Fruit fly (Drosophila melanogaster) S2 (cell line): ENCODE data around the gene mthl12.

Experiments used
- CG8478 ChIP-seq: fragments of >200 bp; optimal IDR thresholded peaks from 2 replicates; lab custom pipeline; 2018
- CTCF ChIP-seq, 2 experiments: fragments of >200 bp; optimal IDR thresholded peaks; 2 replicates each; lab custom pipeline; 2018

The mthl12 gene

dm6 chr3R:13353373-13353772 is at the start of gene mthl12:
mthl12 (plus strand) TSS chr3R:13353673.
- TF ChIP-seq CG8478 (lab: Kevin White, UChicago) = no peak
- TF ChIP-seq CTCF (optimal IDR thresholded peaks at IDR 0.05; lab: Kevin White, UChicago) = no peak

- TF ChIP-seq CG8478 (lab: Kevin White, UChicago) = no peak
- TF ChIP-seq CTCF (optimal IDR thresholded peaks at IDR 0.05; lab: Kevin White, UChicago) = no peak
Measured at dm6 chr3R:13304512-13305069, 48.9 kb upstream of the mthl12 start.

DNA sequence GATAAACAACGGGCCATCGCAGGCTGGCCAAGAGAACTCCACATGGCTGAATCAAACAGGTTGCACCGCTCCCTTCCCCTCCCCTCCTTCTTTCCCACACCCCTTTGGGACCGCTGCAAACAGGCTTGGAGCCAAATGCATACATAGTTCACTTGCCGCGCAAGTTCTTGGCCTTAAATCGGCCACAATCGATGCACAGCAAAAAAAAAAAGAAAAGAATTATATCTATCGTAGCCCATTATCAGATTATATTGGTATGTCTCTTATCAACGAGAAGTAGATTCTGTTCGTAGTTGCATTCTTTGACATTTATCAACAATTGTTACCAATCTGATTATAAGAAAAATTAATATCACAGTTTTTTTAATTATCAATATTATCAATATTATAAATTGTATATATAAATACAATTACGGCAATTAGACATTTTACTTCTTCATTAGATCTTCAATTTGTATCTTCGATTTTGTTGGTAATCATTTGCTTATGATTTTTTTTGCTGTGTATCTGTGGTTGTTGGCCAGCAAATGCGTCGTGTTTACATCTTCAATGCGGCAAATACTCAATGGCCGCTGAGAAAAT is 48.1 kb upstream of the mthl12 start:
- TF ChIP-seq CG8478 (lab: Kevin White, UChicago) (no peak), CTCF (optimal IDR thresholded peaks at IDR 0.05; lab: Kevin White, UChicago) (no peak)

- TF ChIP-seq CTCF (optimal IDR thresholded peaks at IDR 0.05; lab: Kevin White, UChicago) (no peak), CG8478 (lab: Kevin White, UChicago) (no peak)
Measured at dm6 chr3R:13306595-13306994, 46.9 kb upstream of the mthl12 start.

DNA sequence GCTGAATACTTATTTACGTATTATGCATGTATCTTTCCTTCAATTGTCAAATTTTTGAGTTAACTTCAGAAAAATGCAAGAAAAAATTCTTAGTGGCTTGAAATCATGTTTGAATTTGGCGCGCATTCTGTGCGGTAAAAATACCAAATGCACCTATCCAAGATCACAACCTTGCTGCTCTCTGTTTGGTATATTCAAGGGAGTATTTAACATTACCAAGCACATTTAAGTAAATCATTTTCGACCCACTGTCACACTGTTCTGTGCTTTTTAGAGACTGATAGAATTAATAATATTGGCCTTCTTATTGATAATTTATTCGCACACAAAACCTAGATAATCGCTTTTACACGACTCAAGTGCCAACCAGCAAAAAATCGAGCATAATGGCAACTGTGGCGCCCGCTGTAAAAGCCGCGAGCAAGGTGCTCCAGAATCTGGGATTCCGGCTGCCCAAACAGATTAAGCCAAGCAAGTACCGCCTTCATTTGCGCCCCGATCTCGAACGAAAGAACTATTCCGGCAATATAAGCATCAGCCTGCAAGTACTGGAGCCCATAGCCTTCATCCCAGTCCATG is 44.3 kb upstream of the mthl12 start:
- TF ChIP-seq CTCF (optimal IDR thresholded peaks at IDR 0.05; lab: Kevin White, UChicago) (no peak), CG8478 (lab: Kevin White, UChicago) (no peak)

DNA sequence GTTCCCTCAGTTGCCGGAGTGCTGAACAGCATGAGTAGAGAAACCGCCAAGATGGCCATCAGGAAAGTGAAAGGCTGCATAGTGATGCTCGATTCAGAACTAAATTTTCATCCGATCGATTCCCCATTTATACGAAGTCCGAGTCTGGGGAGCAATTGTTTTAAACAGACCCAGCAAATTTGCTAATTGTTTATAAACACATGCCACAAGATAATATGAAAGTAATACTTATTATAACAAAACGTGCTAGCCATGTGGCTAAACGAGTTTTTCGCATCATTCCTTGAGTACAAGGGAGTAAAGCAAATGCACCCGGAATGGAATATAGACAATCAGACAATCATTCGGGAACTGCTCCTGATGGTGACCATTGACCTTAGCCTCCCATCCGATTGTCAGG is 40.4 kb upstream of the mthl12 start, which contains the start of gene CG44142:
Gene CG44142 (minus strand): TSS at position 101 of the 400 bp plus-strand sequence.
- TF ChIP-seq CTCF (optimal IDR thresholded peaks at IDR 0.05; lab: Kevin White, UChicago) (no peak), CG8478 (lab: Kevin White, UChicago) (no peak)

- TF ChIP-seq CG8478 (lab: Kevin White, UChicago) (no peak), CTCF (optimal IDR thresholded peaks at IDR 0.05; lab: Kevin White, UChicago) (no peak)
Measured at dm6 chr3R:13319170-13319569, 34.3 kb upstream of the mthl12 start, which contains the start of gene CG45080. CG45080 (minus strand) TSS chr3R:13319270.

DNA sequence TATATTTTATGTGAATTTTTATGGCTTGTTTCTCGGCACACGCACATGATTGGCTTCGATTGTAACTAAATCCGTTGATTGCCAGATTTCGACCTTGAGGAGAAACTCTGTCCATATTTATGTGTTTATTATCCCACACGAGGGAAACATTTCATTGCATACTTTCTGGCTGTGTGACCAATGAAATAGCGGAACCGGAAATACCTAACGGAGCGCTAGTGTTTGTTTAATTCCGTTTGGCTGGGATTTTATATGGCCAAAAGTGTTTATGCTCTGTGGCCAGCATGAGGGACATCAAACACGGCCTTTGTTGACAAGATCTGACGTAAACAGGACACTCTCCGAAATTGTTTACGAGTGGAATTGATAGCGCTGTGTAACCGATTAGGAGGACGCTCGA is 33.6 kb upstream of the mthl12 start:
- no peak for TF ChIP-seq CTCF (optimal IDR thresholded peaks at IDR 0.05; lab: Kevin White, UChicago)
- TF ChIP-seq CG8478 (lab: Kevin White, UChicago) = no peak

dm6 chr3R:13333031-13333430 is 20.4 kb upstream of the mthl12 start:
- TF ChIP-seq CG8478 (lab: Kevin White, UChicago) (no peak), CTCF (optimal IDR thresholded peaks at IDR 0.05; lab: Kevin White, UChicago) (no peak)

DNA sequence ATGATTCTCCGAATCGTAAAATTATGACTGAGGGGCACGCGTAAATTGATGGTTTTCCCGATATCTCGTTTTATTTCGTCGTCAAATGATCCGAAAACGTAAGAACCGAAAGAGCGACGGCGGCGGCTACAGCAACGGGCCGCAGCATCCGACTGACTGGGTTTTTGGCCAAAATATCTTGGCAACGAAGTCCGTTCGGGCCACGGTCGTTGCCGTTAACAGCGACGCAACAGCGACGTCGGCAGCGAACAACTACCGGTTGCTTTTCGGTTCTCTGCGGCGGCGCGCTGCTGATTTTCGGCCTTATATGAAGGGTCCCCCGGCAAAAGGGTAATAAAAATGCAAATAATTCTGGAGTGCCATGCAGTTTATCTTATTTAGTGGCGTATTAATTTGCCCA is 19.5 kb upstream of the mthl12 start, which contains the start of gene PK2-R2:
Gene PK2-R2 (minus strand): TSS at position 160 of the 400 bp plus-strand sequence.
- TF ChIP-seq CG8478 (lab: Kevin White, UChicago) (no peak), CTCF (optimal IDR thresholded peaks at IDR 0.05; lab: Kevin White, UChicago) (no peak)

DNA sequence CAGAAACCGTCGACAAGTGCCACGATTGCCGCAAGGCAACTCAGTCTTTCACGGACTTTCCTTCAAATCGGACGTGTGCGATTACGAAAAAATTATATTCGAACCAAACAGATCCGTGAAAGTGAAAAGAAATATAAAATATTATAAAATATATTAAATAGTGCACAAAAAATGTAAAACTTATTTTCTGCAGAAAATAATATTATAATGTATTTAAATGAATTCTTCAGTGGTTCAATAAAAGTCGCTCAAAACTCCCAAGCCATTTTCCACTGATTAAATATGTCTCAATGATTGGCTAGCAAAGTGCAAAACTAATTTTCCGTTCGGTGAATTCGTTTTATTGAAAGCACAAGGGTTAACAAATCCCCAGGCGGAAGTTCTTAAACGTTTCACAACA is 15.4 kb upstream of the mthl12 start, which contains the start of gene PK2-R1:
Gene PK2-R1 (plus strand): TSS at position 301 of the 400 bp plus-strand sequence.
- TF ChIP-seq CG8478 (lab: Kevin White, UChicago) (no peak), CTCF (optimal IDR thresholded peaks at IDR 0.05; lab: Kevin White, UChicago) (no peak)

DNA sequence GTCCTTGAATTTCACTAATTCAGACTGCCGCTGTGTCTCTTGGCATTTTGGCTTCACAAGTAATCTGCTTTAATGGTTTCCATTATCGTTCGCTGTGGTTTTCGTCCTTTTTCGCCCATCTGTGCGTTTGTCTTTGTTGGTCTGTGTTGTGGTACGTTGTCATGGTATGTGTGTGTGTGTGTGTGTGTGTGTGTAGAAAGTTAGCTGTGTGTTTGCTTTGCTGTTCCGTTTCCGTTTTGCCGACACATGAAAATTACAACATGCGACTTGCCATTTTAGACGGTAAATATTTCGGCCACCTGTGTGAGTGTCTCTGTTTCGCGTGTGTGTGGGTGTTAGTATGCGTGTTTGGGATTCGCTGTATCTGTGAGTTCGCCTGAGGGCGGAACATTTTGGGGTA is 3.5 kb downstream of the mthl12 start:
- TF ChIP-seq CTCF (optimal IDR thresholded peaks at IDR 0.05; lab: Kevin White, UChicago) = no peak
- no peak for TF ChIP-seq CG8478 (lab: Kevin White, UChicago)

DNA sequence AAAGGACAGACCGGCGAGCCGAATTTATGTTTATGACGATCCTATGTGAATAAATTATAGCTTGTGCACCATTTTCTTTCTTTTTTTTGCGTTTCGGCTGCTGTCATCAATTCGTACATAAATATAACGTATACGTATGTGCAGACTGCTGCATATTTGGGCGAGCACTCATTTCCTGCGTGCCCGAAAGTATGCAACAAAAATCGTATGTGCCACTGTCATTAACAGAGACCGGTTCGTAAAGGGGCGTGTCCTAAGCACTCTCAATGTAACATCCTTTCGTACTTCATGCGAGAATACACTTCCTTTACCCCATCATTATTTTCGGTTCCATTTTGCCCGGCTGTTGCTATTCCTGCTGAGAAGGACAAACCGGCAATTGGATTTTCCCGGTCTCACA is 6.6 kb downstream of the mthl12 start:
- TF ChIP-seq CTCF (optimal IDR thresholded peaks at IDR 0.05; lab: Kevin White, UChicago) (no peak), CG8478 (lab: Kevin White, UChicago) (no peak)

dm6 chr3R:13363347-13363994 is 10.0 kb downstream of the mthl12 start:
- TF ChIP-seq CTCF (optimal IDR thresholded peaks at IDR 0.05; lab: Kevin White, UChicago) (no peak), CG8478 (lab: Kevin White, UChicago) (no peak)
